Fruit fly (Drosophila melanogaster) whole organism, pupa: ENCODE data around the gene Gr89a.

Experiments used
- CG14655 ChIP-seq: fragments of 200-800 bp; sonication (Bioruptor generic); optimal IDR thresholded peaks from 3 replicates; lab custom pipeline; 2017; ENCODE audit warnings: mild to moderate bottlenecking, missing biosample characterization, missing genetic modification reagents, missing genetic modification characterization
- CG15710 ChIP-seq: fragments of 200-800 bp; sonication (Bioruptor generic); optimal IDR thresholded peaks from 2 replicates; lab custom pipeline; 2018; ENCODE audit warnings: missing biosample characterization, mild to moderate bottlenecking, missing genetic modification characterization, moderate library complexity
- CG17806 ChIP-seq: fragments of 200-800 bp; sonication (Bioruptor generic); optimal IDR thresholded peaks from 2 replicates; lab custom pipeline; 2018; ENCODE audit warnings: missing biosample characterization, mild to moderate bottlenecking, missing genetic modification characterization, moderate library complexity
- CG32121 ChIP-seq: fragments of 200-800 bp; sonication (Bioruptor generic); IDR thresholded peaks from 2 replicates; pipeline ENCODE4 v1.3.6; 2022; ENCODE audit warnings: missing biosample characterization, missing genetic modification characterization
- CG4496 ChIP-seq: fragments of 200-800 bp; sonication (Bioruptor generic); IDR thresholded peaks from 3 replicates; pipeline ENCODE4 v1.3.6; 2022; ENCODE audit warnings: missing biosample characterization, missing genetic modification characterization
- CG9948 ChIP-seq: fragments of 200-800 bp; sonication (Bioruptor generic); optimal IDR thresholded peaks from 2 replicates; lab custom pipeline; 2018; ENCODE audit warnings: missing biosample characterization, mild to moderate bottlenecking, missing genetic modification characterization, moderate library complexity
- EcR ChIP-seq: fragments of 200-800 bp; sonication (Bioruptor generic); optimal IDR thresholded peaks from 3 replicates; lab custom pipeline; 2019; ENCODE audit warnings: missing biosample characterization, missing genetic modification characterization, mild to moderate bottlenecking, moderate library complexity, missing genetic modification reagents
- Ets98B ChIP-seq: fragments of 200-800 bp; sonication (Bioruptor generic); IDR thresholded peaks from 2 replicates; pipeline ENCODE4 v1.3.6; 2022; ENCODE audit warnings: missing biosample characterization, missing genetic modification characterization
- Pif1B ChIP-seq: fragments of 200-800 bp; sonication (Bioruptor generic); optimal IDR thresholded peaks from 3 replicates; lab custom pipeline; 2016; ENCODE audit warnings: missing biosample characterization, missing genetic modification characterization
- Snoo ChIP-seq: fragments of 200-800 bp; sonication (Bioruptor generic); optimal IDR thresholded peaks from 3 replicates; lab custom pipeline; 2017; ENCODE audit warnings: missing biosample characterization, mild to moderate bottlenecking, missing genetic modification characterization, inconsistent platforms

- TF ChIP-seq CG14655 (GFP tag; lab: Kevin White, UChicago) (no peak), EcR (GFP tag; lab: Kevin White, UChicago) (no peak), CG9948 (tag; lab: Kevin White, UChicago) (no peak), Ets98B (GFP tag; lab: Robert Waterston, UW) (no peak), CG4496 (GFP tag; lab: Robert Waterston, UW) (no peak), CG32121 (GFP tag; lab: Robert Waterston, UW) (no peak), Snoo (tag; lab: Kevin White, UChicago) (no peak), CG15710 (tag; lab: Kevin White, UChicago) (no peak), CG17806 (tag; lab: Kevin White, UChicago) (no peak), Pif1B (GFP tag; lab: Kevin White, UChicago) (no peak)
These were observed 44.6 kb downstream of the Gr89a start, which contains the start of gene CG10405 for dm6 chr3R:16454192-16454591.
